Fruit fly (Drosophila melanogaster) whole organism, embryonic: Measurements from ENCODE around the gene RhoGAP93B.
A peak's percentile ranks its signal among the peaks of the same experiment; 100 is the strongest.

Source experiments
- Bgb ChIP-seq: fragments of 200-800 bp; sonication (Bioruptor generic); IDR thresholded peaks from 2 replicates; pipeline ENCODE4 v1.3.6; 2022; ENCODE audit warnings: missing biosample characterization, missing genetic modification characterization; ENCODE audit not compliant: partially characterized antibody
- C15 ChIP-seq: fragments of 200-800 bp; sonication (Bioruptor generic); IDR thresholded peaks from 3 replicates; pipeline ENCODE4 v1.3.6; 2022; ENCODE audit warnings: missing biosample characterization, missing genetic modification characterization
- CG10147 ChIP-seq: fragments of 200-800 bp; sonication (Bioruptor generic); optimal IDR thresholded peaks from 2 replicates; lab custom pipeline; 2019; ENCODE audit warnings: missing biosample characterization, mild to moderate bottlenecking, missing genetic modification characterization, moderate library complexity
- CG10654 ChIP-seq: fragments of 200-800 bp; sonication (Bioruptor generic); optimal IDR thresholded peaks from 2 replicates; lab custom pipeline; 2016; ENCODE audit warnings: missing biosample characterization, missing genetic modification characterization
- CG11247 ChIP-seq: fragments of 200-800 bp; sonication (Bioruptor generic); IDR thresholded peaks from 2 replicates; pipeline ENCODE4 v1.3.6; 2022; ENCODE audit warnings: missing biosample characterization, missing genetic modification characterization
- CG12104 ChIP-seq: fragments of 200-800 bp; sonication (Bioruptor generic); optimal IDR thresholded peaks from 3 replicates; lab custom pipeline; 2016; ENCODE audit warnings: missing biosample characterization, missing genetic modification characterization
- CG14710 ChIP-seq: fragments of 200-800 bp; sonication (Bioruptor generic); optimal IDR thresholded peaks from 3 replicates; lab custom pipeline; 2019; ENCODE audit warnings: missing biosample characterization, mild to moderate bottlenecking, missing genetic modification characterization, moderate library complexity
- CG15011 ChIP-seq: fragments of 200-800 bp; sonication (Bioruptor generic); optimal IDR thresholded peaks from 3 replicates; lab custom pipeline; 2018; ENCODE audit warnings: missing biosample characterization, mild to moderate bottlenecking, missing genetic modification characterization
- CG15269 ChIP-seq: fragments of 200-800 bp; sonication (Bioruptor generic); optimal IDR thresholded peaks from 2 replicates; lab custom pipeline; 2018; ENCODE audit warnings: missing biosample characterization, mild to moderate bottlenecking, missing genetic modification characterization, moderate library complexity
- CG15479 ChIP-seq: fragments of 200-800 bp; sonication (Bioruptor generic); optimal IDR thresholded peaks from 3 replicates; lab custom pipeline; 2019; ENCODE audit warnings: missing biosample characterization, mild to moderate bottlenecking, missing genetic modification characterization, moderate library complexity
- CG15514 ChIP-seq: fragments of 200-800 bp; sonication (Bioruptor generic); optimal IDR thresholded peaks from 3 replicates; lab custom pipeline; 2017; ENCODE audit warnings: missing biosample characterization, missing genetic modification characterization, mild to moderate bottlenecking, moderate library complexity, missing genetic modification reagents
- CG1603 ChIP-seq: fragments of 200-800 bp; sonication (Bioruptor generic); optimal IDR thresholded peaks from 2 replicates; lab custom pipeline; 2019; ENCODE audit warnings: missing biosample characterization, mild to moderate bottlenecking, missing genetic modification characterization, moderate library complexity
- CG17361 ChIP-seq: fragments of 200-800 bp; sonication (Bioruptor generic); IDR thresholded peaks from 3 replicates; pipeline ENCODE4 v1.3.6; 2022; ENCODE audit warnings: missing biosample characterization, missing genetic modification characterization
- CG17385 ChIP-seq: fragments of 200-800 bp; sonication (Bioruptor generic); optimal IDR thresholded peaks from 3 replicates; lab custom pipeline; 2018; ENCODE audit warnings: missing biosample characterization, mild to moderate bottlenecking, missing genetic modification characterization
- CG18011 ChIP-seq: fragments of 200-800 bp; sonication (Bioruptor generic); optimal IDR thresholded peaks from 2 replicates; lab custom pipeline; 2017; ENCODE audit warnings: missing biosample characterization, missing genetic modification characterization, mild to moderate bottlenecking, moderate library complexity, missing genotype
- CG18476 ChIP-seq: fragments of 200-800 bp; sonication (Bioruptor generic); optimal IDR thresholded peaks from 2 replicates; lab custom pipeline; 2016; ENCODE audit warnings: missing biosample characterization, mild to moderate bottlenecking, missing genetic modification characterization
- CG31365 ChIP-seq: fragments of 200-800 bp; sonication (Bioruptor generic); optimal IDR thresholded peaks from 2 replicates; lab custom pipeline; 2018; ENCODE audit warnings: missing biosample characterization, mild to moderate bottlenecking, missing genetic modification characterization
- CG3407 ChIP-seq: fragments of 200-800 bp; sonication (Bioruptor generic); optimal IDR thresholded peaks from 2 replicates; lab custom pipeline; 2018; ENCODE audit warnings: missing biosample characterization, mild to moderate bottlenecking, missing genetic modification characterization
- CG42726 ChIP-seq: fragments of 200-800 bp; sonication (Bioruptor generic); IDR thresholded peaks from 2 replicates; pipeline ENCODE4 v1.3.6; 2022; ENCODE audit warnings: missing biosample characterization, missing genetic modification characterization; ENCODE audit not compliant: partially characterized antibody
- CG5245 ChIP-seq: fragments of 200-800 bp; sonication (Bioruptor generic); optimal IDR thresholded peaks from 3 replicates; lab custom pipeline; 2016; ENCODE audit warnings: missing biosample characterization, missing genetic modification characterization
- CG7786 ChIP-seq: fragments of 200-800 bp; sonication (Bioruptor generic); optimal IDR thresholded peaks from 2 replicates; lab custom pipeline; 2016; ENCODE audit warnings: missing biosample characterization, missing genetic modification characterization
- CG9797 ChIP-seq: fragments of 200-800 bp; sonication (Bioruptor generic); optimal IDR thresholded peaks from 3 replicates; lab custom pipeline; 2018; ENCODE audit warnings: missing biosample characterization, mild to moderate bottlenecking, missing genetic modification characterization
- CTCF ChIP-seq: fragments of 200-800 bp; sonication (Bioruptor generic); optimal IDR thresholded peaks from 2 replicates; lab custom pipeline; 2017; ENCODE audit warnings: missing biosample characterization, mild to moderate bottlenecking, missing genetic modification characterization, moderate library complexity
- Dek ChIP-seq: fragments of 200-800 bp; sonication (Bioruptor generic); optimal IDR thresholded peaks from 3 replicates; lab custom pipeline; 2019; ENCODE audit warnings: missing biosample characterization, mild to moderate bottlenecking, missing genetic modification characterization, moderate library complexity
- Dfd ChIP-seq, 2 experiments: fragments of >200 bp; optimal IDR thresholded peaks; 2 replicates each; lab custom pipeline; 2017; ENCODE audit warnings: missing biosample characterization in 2 of 2, missing genetic modification characterization in 2 of 2
- Dp ChIP-seq: fragments of 200-800 bp; sonication (Bioruptor generic); optimal IDR thresholded peaks from 2 replicates; lab custom pipeline; 2018; ENCODE audit warnings: missing biosample characterization, mild to moderate bottlenecking, missing genetic modification characterization, moderate library complexity
- Dref ChIP-seq: fragments of 200-800 bp; sonication (Bioruptor generic); IDR thresholded peaks from 2 replicates; pipeline ENCODE4 v1.3.6; 2022; ENCODE audit warnings: missing biosample characterization, missing genetic modification characterization
- E2f2 ChIP-seq: fragments of 200-800 bp; sonication (Bioruptor generic); IDR thresholded peaks from 2 replicates; pipeline ENCODE4 v1.3.6; 2022; ENCODE audit warnings: missing biosample characterization, missing genetic modification characterization
- Eip74EF ChIP-seq, 2 experiments: fragments of 200-800 bp in 1 of 2; fragments of >200 bp in 1 of 2; sonication (Bioruptor generic) in 1 of 2; optimal IDR thresholded peaks; 2 replicates each; lab custom pipeline; 2017 to 2019; ENCODE audit warnings: missing biosample characterization in 2 of 2, missing genetic modification characterization in 2 of 2, mild to moderate bottlenecking in 1 of 2, moderate library complexity in 1 of 2
- MBD-R2 ChIP-seq: fragments of 200-800 bp; sonication (Bioruptor generic); IDR thresholded peaks from 2 replicates; pipeline ENCODE4 v1.3.6; 2022; ENCODE audit warnings: missing biosample characterization, missing genetic modification characterization
- Med ChIP-seq: fragments of 200-800 bp; sonication (Bioruptor generic); peaks from one replicate; lab custom pipeline; 2016; ENCODE audit warnings: missing biosample characterization, missing genetic modification characterization, mild to moderate bottlenecking, inconsistent platforms, moderate library complexity
- Myb ChIP-seq: fragments of 200-800 bp; sonication (Bioruptor generic); optimal IDR thresholded peaks from 2 replicates; lab custom pipeline; 2016; ENCODE audit warnings: missing biosample characterization, missing genetic modification characterization
- Rx ChIP-seq: fragments of 200-800 bp; sonication (Bioruptor generic); IDR thresholded peaks from 2 replicates; pipeline ENCODE4 v1.3.6; 2022; ENCODE audit warnings: missing biosample characterization, missing genetic modification characterization
- Scr ChIP-seq: fragments of 200-800 bp; sonication (Bioruptor generic); IDR thresholded peaks from 2 replicates; pipeline ENCODE4 v1.3.6; 2022; ENCODE audit warnings: missing biosample characterization, missing genetic modification characterization; ENCODE audit not compliant: partially characterized antibody
- ab ChIP-seq: fragments of 200-800 bp; sonication (Bioruptor generic); optimal IDR thresholded peaks from 2 replicates; lab custom pipeline; 2016; ENCODE audit warnings: missing biosample characterization, missing genetic modification characterization
- cas ChIP-seq: fragments of 200-800 bp; sonication (Bioruptor generic); IDR thresholded peaks from 2 replicates; pipeline ENCODE4 v1.3.6; 2022; ENCODE audit warnings: missing biosample characterization, missing genetic modification characterization
- hbn ChIP-seq: fragments of 200-800 bp; sonication (Bioruptor generic); IDR thresholded peaks from 2 replicates; pipeline ENCODE4 v1.3.6; 2022; ENCODE audit warnings: missing biosample characterization, missing genetic modification characterization; ENCODE audit not compliant: partially characterized antibody
- hth ChIP-seq: fragments of >200 bp; optimal IDR thresholded peaks from 2 replicates; lab custom pipeline; 2017; ENCODE audit warnings: inconsistent platforms
- jing ChIP-seq: fragments of 200-800 bp; sonication (Bioruptor generic); optimal IDR thresholded peaks from 2 replicates; lab custom pipeline; 2018; ENCODE audit warnings: missing biosample characterization, mild to moderate bottlenecking, missing genetic modification characterization
- knrl ChIP-seq: fragments of 200-800 bp; sonication (Bioruptor generic); IDR thresholded peaks from 3 replicates; pipeline ENCODE4 v1.3.6; 2022; ENCODE audit warnings: missing biosample characterization, missing genetic modification characterization; ENCODE audit not compliant: partially characterized antibody
- luna ChIP-seq: fragments of 200-800 bp; sonication (Bioruptor generic); optimal IDR thresholded peaks from 2 replicates; lab custom pipeline; 2016; ENCODE audit warnings: missing biosample characterization, missing genetic modification characterization
- mirr ChIP-seq: fragments of 200-800 bp; sonication (Bioruptor generic); optimal IDR thresholded peaks from 3 replicates; lab custom pipeline; 2018; ENCODE audit warnings: missing biosample characterization, mild to moderate bottlenecking, missing genetic modification characterization
- oc ChIP-seq: fragments of 200-800 bp; sonication (Bioruptor generic); optimal IDR thresholded peaks from 2 replicates; lab custom pipeline; 2018; ENCODE audit warnings: missing biosample characterization, mild to moderate bottlenecking, missing genetic modification characterization, moderate library complexity
- org-1 ChIP-seq: fragments of 200-800 bp; sonication (Bioruptor generic); optimal IDR thresholded peaks from 2 replicates; lab custom pipeline; 2017; ENCODE audit warnings: missing biosample characterization, missing genetic modification characterization
- slp2 ChIP-seq: fragments of 200-800 bp; sonication (Bioruptor generic); optimal IDR thresholded peaks from 2 replicates; lab custom pipeline; 2016; ENCODE audit warnings: missing biosample characterization, missing genetic modification characterization
- sr ChIP-seq: fragments of 200-800 bp; sonication (Bioruptor generic); IDR thresholded peaks from 3 replicates; pipeline ENCODE4 v1.3.6; 2022; ENCODE audit warnings: missing biosample characterization, missing genetic modification characterization
- stc ChIP-seq: fragments of 200-800 bp; sonication (Bioruptor generic); IDR thresholded peaks from 2 replicates; pipeline ENCODE4 v1.3.6; 2022; ENCODE audit warnings: missing biosample characterization, missing genetic modification characterization
- stwl ChIP-seq: fragments of 200-800 bp; sonication (Bioruptor generic); optimal IDR thresholded peaks from 3 replicates; lab custom pipeline; 2018; ENCODE audit warnings: missing biosample characterization, mild to moderate bottlenecking, missing genetic modification characterization, moderate library complexity
- sug ChIP-seq: fragments of 200-800 bp; optimal IDR thresholded peaks from 2 replicates; lab custom pipeline; 2019; ENCODE audit warnings: missing biosample characterization, mild to moderate bottlenecking, missing genetic modification characterization, moderate library complexity
- twi ChIP-seq: fragments of 200-800 bp; optimal IDR thresholded peaks from 2 replicates; lab custom pipeline; 2019; ENCODE audit warnings: missing biosample characterization, mild to moderate bottlenecking, missing genetic modification characterization, moderate library complexity
- unpg ChIP-seq: fragments of 200-800 bp; sonication (Bioruptor generic); optimal IDR thresholded peaks from 3 replicates; lab custom pipeline; 2018; ENCODE audit warnings: missing biosample characterization, mild to moderate bottlenecking, missing genetic modification characterization, moderate library complexity
- wor ChIP-seq: fragments of 200-800 bp; sonication (Bioruptor generic); IDR thresholded peaks from 2 replicates; pipeline ENCODE4 v1.3.6; 2022; ENCODE audit warnings: missing biosample characterization, missing genetic modification characterization

The RhoGAP93B gene

DNA sequence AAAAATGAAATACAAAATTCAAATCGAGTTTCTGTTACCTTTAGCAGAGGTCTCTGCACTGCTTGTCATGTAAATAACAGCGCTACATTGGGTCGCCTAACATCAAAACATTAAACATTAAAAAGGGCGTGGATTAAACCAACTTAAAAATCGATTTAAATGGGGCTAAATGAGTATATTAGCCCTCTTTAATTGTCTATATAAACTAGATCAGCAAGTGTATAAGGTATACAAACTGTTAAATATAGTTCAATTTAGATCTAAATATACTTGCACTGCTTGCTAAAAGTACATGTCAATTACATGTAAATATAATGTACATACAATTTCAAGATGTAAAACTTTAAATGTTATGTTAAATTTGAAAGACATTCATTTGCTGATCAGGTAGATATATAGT is 27.9 kb downstream of the RhoGAP93B start:
- TF ChIP-seq Dp (GFP tag; lab: Kevin White, UChicago) (peak; percentile 20), wor (no peak), CG42726 (GFP tag; lab: Robert Waterston, UW) (no peak), ab (no peak), CG3407 (GFP tag; lab: Kevin White, UChicago) (no peak), CG11247 (GFP tag; lab: Robert Waterston, UW) (no peak), CG7786 (GFP tag; lab: Kevin White, UChicago) (no peak), Dref (GFP tag; lab: Robert Waterston, UW) (no peak), CG15514 (GFP tag; lab: Kevin White, UChicago) (no peak), sr (no peak), CTCF (peak; percentile 81), C15 (GFP tag; lab: Robert Waterston, UW) (no peak), CG18476 (GFP tag; lab: Kevin White, UChicago) (no peak), CG10654 (GFP tag; lab: Kevin White, UChicago) (no peak), E2f2 (GFP tag; lab: Robert Waterston, UW) (0 out of 2 replicates have a peak, but pooled peaks have one; percentile 31), luna (GFP tag; lab: Kevin White, UChicago) (no peak), stc (GFP tag; lab: Robert Waterston, UW) (no peak), Bgb (peak; percentile 43), oc (no peak), unpg (GFP tag; lab: Kevin White, UChicago) (no peak), hbn (GFP tag; lab: Robert Waterston, UW) (no peak), CG9797 (no peak), CG15479 (GFP tag; lab: Kevin White, UChicago) (no peak), knrl (peak; percentile 62), Scr (GFP tag; lab: Robert Waterston, UW) (peak; percentile 40; the same call in 1 of the 2 replicates), CG18011 (GFP tag; lab: Kevin White, UChicago) (no peak), Dfd (GFP tag; optimal IDR thresholded peaks at IDR 0.05; lab: Kevin White, UChicago) (peak in 1 of 2 experiments; percentile 54), CG1603 (tag; lab: Kevin White, UChicago) (no peak), CG15269 (no peak), CG10147 (GFP tag; lab: Kevin White, UChicago) (no peak), twi (tag; lab: Kevin White, UChicago) (no peak), CG15011 (GFP tag; lab: Kevin White, UChicago) (no peak), sug (peak; percentile 24), Eip74EF (GFP tag; optimal IDR thresholded peaks at IDR 0.05; lab: Kevin White, UChicago) (peak in 1 of 2 experiments; percentile 72), org-1 (GFP tag; lab: Kevin White, UChicago) (no peak), Rx (GFP tag; lab: Robert Waterston, UW) (no peak), Myb (GFP tag; lab: Kevin White, UChicago) (peak; percentile 59), mirr (no peak), CG14710 (tag; lab: Kevin White, UChicago) (peak; percentile 12), stwl (tag; lab: Kevin White, UChicago) (peak; percentile 19), cas (GFP tag; lab: Robert Waterston, UW) (no peak), slp2 (GFP tag; lab: Kevin White, UChicago) (no peak), CG17361 (0 out of 3 replicates have a peak, but pooled peaks have one; percentile 21), CG31365 (tag; lab: Kevin White, UChicago) (peak; percentile 91), CG5245 (GFP tag; lab: Kevin White, UChicago) (no peak), hth (no peak), CG17385 (GFP tag; lab: Kevin White, UChicago) (no peak), Med (peak; percentile 28), Dek (tag; lab: Kevin White, UChicago) (no peak), jing (GFP tag; lab: Kevin White, UChicago) (no peak), MBD-R2 (GFP tag; lab: Robert Waterston, UW) (no peak), CG12104 (no peak)
